Fruit fly (Drosophila melanogaster) whole organism: ENCODE measurements around the gene Kdm5.

Experiments used
- CG8478 ChIP-seq: fragments of >200 bp; optimal IDR thresholded peaks from 2 replicates; lab custom pipeline; 2018; ENCODE audit warnings: inconsistent platforms
- Dll ChIP-seq: fragments of >200 bp; optimal IDR thresholded peaks from 2 replicates; lab custom pipeline; 2017
- EcR ChIP-seq, 2 experiments: fragments of >200 bp; optimal IDR thresholded peaks; 2 replicates each; lab custom pipeline; 2017; ENCODE audit warnings: missing biosample characterization in 2 of 2, missing genetic modification characterization in 2 of 2, missing genetic modification reagents in 2 of 2
- pan ChIP-seq: fragments of >200 bp; optimal IDR thresholded peaks from 2 replicates; lab custom pipeline; 2017
- psq ChIP-seq: fragments of >200 bp; optimal IDR thresholded peaks from 2 replicates; lab custom pipeline; 2017
- usp ChIP-seq: fragments of >200 bp; optimal IDR thresholded peaks from 2 replicates; lab custom pipeline; 2017; ENCODE audit warnings: missing biosample characterization, missing genetic modification characterization, mixed read lengths

The Kdm5 gene

dm6 chr2L:5988115-5989092 is 10.9 kb downstream of the Kdm5 start:
- TF ChIP-seq EcR (GFP tag; optimal IDR thresholded peaks at IDR 0.05; lab: Kevin White, UChicago) (no peak), usp (no peak), pan (lab: Kevin White, UChicago) (no peak), CG8478 (lab: Kevin White, UChicago) (no peak), Dll (lab: Kevin White, UChicago) (no peak), psq (lab: Kevin White, UChicago) (no peak)

dm6 chr2L:5986940-5987339 is 12.4 kb downstream of the Kdm5 start:
- TF ChIP-seq Dll (lab: Kevin White, UChicago) = no peak

- no peak for TF ChIP-seq EcR (GFP tag; optimal IDR thresholded peaks at IDR 0.05; lab: Kevin White, UChicago)
- TF ChIP-seq CG8478 (lab: Kevin White, UChicago) = no peak
- no peak for TF ChIP-seq pan (lab: Kevin White, UChicago)
- no peak for TF ChIP-seq Dll (lab: Kevin White, UChicago)
- no peak for TF ChIP-seq psq (lab: Kevin White, UChicago)
- TF ChIP-seq usp = no peak
These were observed 13.2 kb downstream of the Kdm5 start, which contains the start of gene ifc for dm6 chr2L:5986094-5986493. Gene ifc, plus strand, starts transcription at chr2L:5986348.

dm6 chr2L:5983236-5983635 is 16.1 kb downstream of the Kdm5 start:
- TF ChIP-seq EcR (GFP tag; optimal IDR thresholded peaks at IDR 0.05; lab: Kevin White, UChicago) = no peak
- no peak for TF ChIP-seq psq (lab: Kevin White, UChicago)
- TF ChIP-seq usp = no peak
- no peak for TF ChIP-seq Dll (lab: Kevin White, UChicago)
- TF ChIP-seq CG8478 (lab: Kevin White, UChicago) = no peak
- TF ChIP-seq pan (lab: Kevin White, UChicago) = no peak

- peak; percentile 69 for TF ChIP-seq Dll (lab: Kevin White, UChicago)
- TF ChIP-seq CG8478 (lab: Kevin White, UChicago) = peak; percentile 72
- TF ChIP-seq usp = no peak
- no peak for TF ChIP-seq EcR (GFP tag; optimal IDR thresholded peaks at IDR 0.05; lab: Kevin White, UChicago)
- TF ChIP-seq psq (lab: Kevin White, UChicago) = no peak
- TF ChIP-seq pan (lab: Kevin White, UChicago) = no peak
These were observed 16.8 kb downstream of the Kdm5 start for dm6 chr2L:5982334-5982987.

dm6 chr2L:5981433-5982333 is 17.6 kb downstream of the Kdm5 start, which contains the start of gene eIF4A:
Gene eIF4A, plus strand, starts transcription at chr2L:5981764.
- TF ChIP-seq Dll (lab: Kevin White, UChicago) (peak; percentile 72), EcR (GFP tag; optimal IDR thresholded peaks at IDR 0.05; lab: Kevin White, UChicago) (no peak), usp (no peak)

dm6 chr2L:5980862-5981432 is 18.4 kb downstream of the Kdm5 start, which contains the start of gene chic:
Gene chic, minus strand, starts transcription at chr2L:5981018.
- no peak for TF ChIP-seq psq (lab: Kevin White, UChicago)

- TF ChIP-seq psq (lab: Kevin White, UChicago) = no peak
- peak; percentile 77 for TF ChIP-seq CG8478 (lab: Kevin White, UChicago)
- TF ChIP-seq Dll (lab: Kevin White, UChicago) = peak; percentile 94
- TF ChIP-seq usp = no peak
- no peak for TF ChIP-seq pan (lab: Kevin White, UChicago)
- peak in 1 of 2 experiments; percentile 15 for TF ChIP-seq EcR (GFP tag; optimal IDR thresholded peaks at IDR 0.05; lab: Kevin White, UChicago)
These were observed 19.1 kb downstream of the Kdm5 start for dm6 chr2L:5979957-5980861.

- TF ChIP-seq Dll (lab: Kevin White, UChicago) = no peak
- no peak for TF ChIP-seq psq (lab: Kevin White, UChicago)
- no peak for TF ChIP-seq EcR (GFP tag; optimal IDR thresholded peaks at IDR 0.05; lab: Kevin White, UChicago)
- no peak for TF ChIP-seq pan (lab: Kevin White, UChicago)
- TF ChIP-seq usp = no peak
- TF ChIP-seq CG8478 (lab: Kevin White, UChicago) = no peak
These were observed 20.3 kb downstream of the Kdm5 start for dm6 chr2L:5979055-5979399.

- TF ChIP-seq Dll (lab: Kevin White, UChicago) = peak; percentile 44
- no peak for TF ChIP-seq pan (lab: Kevin White, UChicago)
These were observed 20.8 kb downstream of the Kdm5 start for dm6 chr2L:5978333-5979054.
